Worm (Caenorhabditis elegans) whole organism, L2 larva: Measurements from ENCODE around the gene EGAP2.1.

Experiments used
- ama-1 ChIP-seq: fragments of 150-350 bp; optimal IDR thresholded peaks from 2 replicates; lab custom pipeline; 2018; ENCODE audit warnings: inconsistent platforms
- nhr-11 ChIP-seq: fragments of 150-350 bp; optimal IDR thresholded peaks from 2 replicates; lab custom pipeline; 2014; ENCODE audit warnings: missing biosample characterization, missing genetic modification characterization

- TF ChIP-seq nhr-11 (tag; lab: Kevin White, UChicago) = no peak
- TF ChIP-seq ama-1 (lab: Kevin White, UChicago) = no peak
Measured at ce11 chrII:5202930-5203329, 28.3 kb upstream of the EGAP2.1 start, which contains the start of gene ampd-1.
